Fruit fly (Drosophila melanogaster): ENCODE data around the gene CG8952.

DNA sequence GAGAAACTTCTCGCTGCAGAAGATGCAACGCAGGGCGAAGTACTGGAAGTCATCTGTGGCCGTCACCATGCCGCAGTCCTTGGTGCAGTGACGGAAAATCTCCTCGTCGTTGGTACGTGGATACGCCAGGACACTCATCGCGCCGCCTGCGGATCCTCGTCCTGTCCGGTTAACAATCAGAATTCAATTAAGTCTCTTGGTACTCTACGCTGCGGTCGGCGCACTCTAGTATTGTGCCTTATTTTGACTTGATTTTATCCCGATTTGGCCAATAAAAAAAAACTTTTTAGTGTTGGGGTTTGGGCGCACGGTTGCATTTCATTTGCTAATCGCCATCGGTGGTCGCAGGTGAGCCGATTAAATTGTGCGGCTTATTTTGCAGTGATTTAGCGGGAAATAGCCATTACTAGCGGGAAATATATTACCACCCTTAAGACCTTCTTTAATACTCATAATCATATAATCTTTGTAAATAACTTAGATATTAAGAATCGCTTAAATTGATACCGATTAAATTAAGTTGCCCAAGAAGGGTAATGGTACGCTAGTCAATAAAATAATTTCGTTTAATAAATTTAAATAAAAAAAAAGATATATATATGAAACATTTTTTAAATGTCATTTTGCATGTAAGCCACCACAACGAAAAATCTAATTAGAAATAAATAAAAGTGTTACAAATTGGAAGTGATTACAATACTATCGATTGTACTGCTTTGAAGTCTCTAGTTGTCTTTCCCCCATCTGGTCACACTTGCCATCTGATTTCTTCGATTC lies 20.2 kb downstream of the CG8952 start, which contains the start of the genes CG8944 and CCT6:
- TF ChIP-seq CG8478 (optimal IDR thresholded peaks at IDR 0.05) = no peak
- TF ChIP-seq CTCF (optimal IDR thresholded peaks at IDR 0.05) = no peak
